Fruit fly (Drosophila melanogaster): ENCODE measurements around the gene kra.

- TF ChIP-seq Hr39 (GFP tag; optimal IDR thresholded peaks at IDR 0.05) = no peak
- TF ChIP-seq fd59A (GFP tag; optimal IDR thresholded peaks at IDR 0.05) = no peak
- no peak for TF ChIP-seq CG11762 (GFP tag; optimal IDR thresholded peaks at IDR 0.05; ENCODE audit: insufficient read depth)
- TF ChIP-seq Ets21C (GFP tag; optimal IDR thresholded peaks at IDR 0.05) = no peak
- TF ChIP-seq spab (GFP tag; optimal IDR thresholded peaks at IDR 0.05) = no peak
- TF ChIP-seq salr (GFP tag; optimal IDR thresholded peaks at IDR 0.05) = no peak
- no peak for TF ChIP-seq Sox102F (GFP tag; optimal IDR thresholded peaks at IDR 0.05)
- TF ChIP-seq CG6854 (GFP tag; optimal IDR thresholded peaks at IDR 0.05) = no peak
- no peak for TF ChIP-seq Smox (GFP tag; optimal IDR thresholded peaks at IDR 0.05)
- no peak for TF ChIP-seq ss (GFP tag; optimal IDR thresholded peaks at IDR 0.05)
- no peak for TF ChIP-seq Blimp-1 (GFP tag; optimal IDR thresholded peaks at IDR 0.05)
- TF ChIP-seq CG10631 (GFP tag; optimal IDR thresholded peaks at IDR 0.05) = no peak
Observed at dm6 chr3R:5550452-5550851, 50.5 kb downstream of the kra start.

Data from whole organism, prepupa.